Worm (Caenorhabditis elegans): ENCODE measurements around the gene C06B3.6.

C06B3.6 gene

ce11 chrV:13908916-13909176, at the start of gene C06B3.6:
C06B3.6 (minus strand) TSS chrV:13908967.
- TF ChIP-seq mls-2 (tag; optimal IDR thresholded peaks at IDR 0.05), result no peak
- TF ChIP-seq nhr-12 (tag; optimal IDR thresholded peaks at IDR 0.05), result no peak
- no peak for TF ChIP-seq ceh-83 (GFP tag; optimal IDR thresholded peaks at IDR 0.05)
- no peak for TF ChIP-seq unc-39 (tag; optimal IDR thresholded peaks at IDR 0.05)

DNA sequence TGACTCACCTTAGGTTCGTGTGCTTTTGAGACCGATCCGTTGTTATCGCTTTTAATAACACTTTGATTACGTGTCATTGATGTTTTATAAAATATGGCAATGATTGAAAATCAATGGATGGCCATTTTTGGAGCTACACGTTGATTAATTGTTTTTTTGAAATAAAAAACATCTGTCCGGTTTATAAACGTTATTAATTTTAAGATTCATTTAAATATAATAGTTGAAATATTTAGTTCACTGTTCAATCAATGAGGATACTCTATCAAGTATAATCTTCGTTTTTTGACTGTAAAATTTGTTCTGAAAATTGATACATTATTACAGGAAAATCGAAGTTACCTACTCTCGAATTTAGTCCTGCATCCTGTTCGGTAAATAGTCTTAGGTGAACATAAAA, 49.5 kb upstream of the C06B3.6 start, which contains the start of gene R10D12.10:
Gene R10D12.10, minus strand, starts transcription at position 101 of the 400 bp plus-strand sequence.
- no peak for TF ChIP-seq drap-1 (GFP tag; optimal IDR thresholded peaks at IDR 0.05)

DNA sequence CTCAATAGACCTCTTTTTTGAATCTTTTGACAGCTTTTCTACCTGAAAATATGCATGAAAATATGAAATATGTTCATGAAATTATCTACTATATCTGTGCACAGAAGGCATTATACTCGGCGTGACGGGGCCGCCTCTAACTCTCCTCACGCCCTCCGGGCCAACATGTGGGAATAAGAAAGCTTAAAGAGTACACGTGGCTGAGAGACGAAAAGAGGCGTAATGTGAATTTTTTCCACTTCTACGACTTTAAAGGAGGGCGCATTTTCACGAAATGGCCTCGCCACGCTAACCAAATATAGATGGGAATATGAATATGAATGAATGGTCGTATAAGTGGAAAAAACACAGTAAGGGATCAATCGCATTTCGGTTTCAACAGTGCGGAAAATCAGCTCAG, 48.9 kb upstream of the C06B3.6 start:
- TF ChIP-seq nhr-12 (tag; optimal IDR thresholded peaks at IDR 0.05) (no peak), mab-5 (tag; optimal IDR thresholded peaks at IDR 0.05) (no peak), ceh-39 (tag; optimal IDR thresholded peaks at IDR 0.05) (no peak), lin-13 (tag; optimal IDR thresholded peaks at IDR 0.05) (no peak), blmp-1 (tag; optimal IDR thresholded peaks at IDR 0.05) (no peak), elt-1 (tag; optimal IDR thresholded peaks at IDR 0.05; ENCODE audit: borderline replicate concordance, insufficient read depth) (no peak), hlh-1 (tag; optimal IDR thresholded peaks at IDR 0.05) (no peak), tbx-8 (GFP tag; optimal IDR thresholded peaks at IDR 0.05) (no peak), pha-4 (tag; optimal IDR thresholded peaks at IDR 0.05) (no peak), ceh-43 (GFP tag; optimal IDR thresholded peaks at IDR 0.05) (no peak), zip-8 (tag; optimal IDR thresholded peaks at IDR 0.05) (no peak), sptf-1 (tag; optimal IDR thresholded peaks at IDR 0.05) (no peak), ztf-11 (tag; optimal IDR thresholded peaks at IDR 0.05) (no peak), snpc-4 (tag; optimal IDR thresholded peaks at IDR 0.05) (no peak), unc-39 (tag; optimal IDR thresholded peaks at IDR 0.05) (no peak)

- TF ChIP-seq sptf-1 (tag; optimal IDR thresholded peaks at IDR 0.05) (no peak), mls-2 (tag; optimal IDR thresholded peaks at IDR 0.05) (no peak), drap-1 (GFP tag; optimal IDR thresholded peaks at IDR 0.05) (no peak), nhr-28 (tag; optimal IDR thresholded peaks at IDR 0.05) (no peak), mab-5 (tag; optimal IDR thresholded peaks at IDR 0.05) (no peak), ham-2 (GFP tag; optimal IDR thresholded peaks at IDR 0.05) (no peak), snpc-4 (tag; optimal IDR thresholded peaks at IDR 0.05) (no peak), elt-1 (tag; optimal IDR thresholded peaks at IDR 0.05; ENCODE audit: borderline replicate concordance, insufficient read depth) (no peak), ces-1 (GFP tag; optimal IDR thresholded peaks at IDR 0.05) (no peak), lin-13 (tag; optimal IDR thresholded peaks at IDR 0.05) (no peak), nhr-237 (tag; optimal IDR thresholded peaks at IDR 0.05) (no peak)
These were observed 46.8 kb upstream of the C06B3.6 start for ce11 chrV:13955370-13956089.

- TF ChIP-seq lin-32 (GFP tag; optimal IDR thresholded peaks at IDR 0.05), result no peak
- TF ChIP-seq flh-1 (GFP tag; optimal IDR thresholded peaks at IDR 0.05), result no peak
- TF ChIP-seq sptf-1 (tag; optimal IDR thresholded peaks at IDR 0.05), result no peak
- no peak for TF ChIP-seq hlh-1 (tag; optimal IDR thresholded peaks at IDR 0.05)
- no peak for TF ChIP-seq pha-4 (tag; optimal IDR thresholded peaks at IDR 0.05)
- no peak for TF ChIP-seq tbx-8 (GFP tag; optimal IDR thresholded peaks at IDR 0.05)
- TF ChIP-seq mls-2 (tag; optimal IDR thresholded peaks at IDR 0.05), result no peak
- TF ChIP-seq ceh-39 (tag; optimal IDR thresholded peaks at IDR 0.05), result no peak
- no peak for TF ChIP-seq nhr-28 (tag; optimal IDR thresholded peaks at IDR 0.05)
- no peak for TF ChIP-seq nhr-12 (tag; optimal IDR thresholded peaks at IDR 0.05)
- no peak for TF ChIP-seq mep-1 (tag; optimal IDR thresholded peaks at IDR 0.05)
- no peak for TF ChIP-seq elt-1 (tag; optimal IDR thresholded peaks at IDR 0.05; ENCODE audit: borderline replicate concordance, insufficient read depth)
- no peak for TF ChIP-seq zip-8 (tag; optimal IDR thresholded peaks at IDR 0.05)
- no peak for TF ChIP-seq bed-3 (GFP tag; optimal IDR thresholded peaks at IDR 0.05)
- TF ChIP-seq cnd-1 (tag; optimal IDR thresholded peaks at IDR 0.05), result no peak
- TF ChIP-seq drap-1 (GFP tag; optimal IDR thresholded peaks at IDR 0.05), result no peak
- no peak for TF ChIP-seq nhr-2 (tag; optimal IDR thresholded peaks at IDR 0.05)
- TF ChIP-seq sem-2 (GFP tag; optimal IDR thresholded peaks at IDR 0.05), result no peak
These were observed 45.3 kb upstream of the C06B3.6 start, which contains the start of gene swt-6 for ce11 chrV:13954056-13954455. swt-6 (plus strand) TSS chrV:13954356.

DNA sequence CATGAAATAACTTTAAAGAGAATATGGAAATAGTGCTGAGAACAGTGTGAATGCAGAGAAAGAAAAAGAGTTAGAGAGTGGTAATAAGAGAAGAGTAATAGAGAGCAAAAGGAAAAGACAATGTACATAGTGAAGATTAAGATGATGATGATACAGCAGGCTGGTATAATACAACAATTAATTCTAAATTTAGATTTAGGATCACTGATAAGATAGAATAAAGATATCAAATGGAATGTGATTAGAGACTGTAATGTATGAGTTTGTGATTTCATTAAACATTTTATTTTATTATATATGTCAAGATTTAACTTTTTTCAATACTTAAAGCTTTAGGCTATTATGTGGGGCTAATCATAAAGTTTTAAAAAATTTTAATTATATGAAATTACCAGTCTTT, 44.4 kb upstream of the C06B3.6 start, which contains the start of gene R10D12.8:
Gene R10D12.8, minus strand, starts transcription at position 101 of the 400 bp plus-strand sequence.
- TF ChIP-seq sem-2 (GFP tag; optimal IDR thresholded peaks at IDR 0.05), result no peak
- TF ChIP-seq elt-1 (tag; optimal IDR thresholded peaks at IDR 0.05; ENCODE audit: borderline replicate concordance, insufficient read depth), result peak; percentile 78

Measured in whole organism, mixed stage, embryonic.